Fruit fly (Drosophila melanogaster) whole organism, pupa: ENCODE data around the gene CG43897.

Experiments used
- CG13204 ChIP-seq: fragments of 200-800 bp; sonication (Bioruptor generic); optimal IDR thresholded peaks from 2 replicates; lab custom pipeline; 2018; ENCODE audit warnings: missing biosample characterization, mild to moderate bottlenecking, missing genetic modification characterization, moderate library complexity
- CG15710 ChIP-seq: fragments of 200-800 bp; sonication (Bioruptor generic); optimal IDR thresholded peaks from 2 replicates; lab custom pipeline; 2018; ENCODE audit warnings: missing biosample characterization, mild to moderate bottlenecking, missing genetic modification characterization, moderate library complexity
- CG17806 ChIP-seq: fragments of 200-800 bp; sonication (Bioruptor generic); optimal IDR thresholded peaks from 2 replicates; lab custom pipeline; 2018; ENCODE audit warnings: missing biosample characterization, mild to moderate bottlenecking, missing genetic modification characterization, moderate library complexity
- CG34367 ChIP-seq: fragments of 200-800 bp; sonication (Bioruptor generic); optimal IDR thresholded peaks from 2 replicates; lab custom pipeline; 2018; ENCODE audit warnings: missing biosample characterization, mild to moderate bottlenecking, missing genetic modification characterization
- CG8159 ChIP-seq: fragments of 200-800 bp; sonication (Bioruptor generic); optimal IDR thresholded peaks from 3 replicates; lab custom pipeline; 2018; ENCODE audit warnings: missing biosample characterization, mild to moderate bottlenecking, missing genetic modification characterization, moderate library complexity
- EcR ChIP-seq: fragments of 200-800 bp; sonication (Bioruptor generic); optimal IDR thresholded peaks from 3 replicates; lab custom pipeline; 2019; ENCODE audit warnings: missing biosample characterization, missing genetic modification characterization, mild to moderate bottlenecking, moderate library complexity, missing genetic modification reagents

DNA sequence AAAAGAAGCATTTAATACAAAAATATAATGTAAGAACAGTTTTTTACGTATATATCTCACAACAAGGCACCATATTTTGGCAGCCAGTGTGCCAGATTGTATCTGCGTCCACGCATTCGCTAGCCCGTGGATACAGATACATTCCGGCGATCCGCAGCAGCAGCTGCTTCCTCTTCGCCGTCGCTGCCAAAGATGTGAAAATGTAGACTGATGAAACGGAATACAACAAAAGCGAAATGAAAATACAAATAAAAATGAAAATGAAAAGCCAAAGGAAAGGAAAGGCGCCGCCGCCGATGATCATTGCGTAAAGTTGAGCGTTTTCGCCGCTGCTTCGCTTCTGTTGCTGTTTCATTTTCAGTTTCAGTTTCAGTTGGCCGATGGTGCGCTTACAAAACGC lies 2.1 kb downstream of the CG43897 start:
- TF ChIP-seq EcR (no peak), CG8159 (tag; lab: Kevin White, UChicago) (no peak), CG17806 (tag; lab: Kevin White, UChicago) (no peak), CG34367 (tag; lab: Kevin White, UChicago) (no peak), CG13204 (no peak), CG15710 (tag; lab: Kevin White, UChicago) (no peak)
